Fruit fly (Drosophila melanogaster) whole organism, embryonic: ENCODE measurements around the gene tst.

Experiments used
- Abd-B ChIP-seq: fragments of 200-800 bp; sonication (Bioruptor generic); optimal IDR thresholded peaks from 2 replicates; lab custom pipeline; 2018; ENCODE audit warnings: missing biosample characterization, mild to moderate bottlenecking, missing genetic modification characterization, moderate library complexity
- Atf3 ChIP-seq: fragments of 200-800 bp; sonication (Bioruptor generic); optimal IDR thresholded peaks from 3 replicates; lab custom pipeline; 2016; ENCODE audit warnings: missing biosample characterization, missing genetic modification characterization
- C15 ChIP-seq: fragments of 200-800 bp; sonication (Bioruptor generic); IDR thresholded peaks from 3 replicates; pipeline ENCODE4 v1.3.6; 2022; ENCODE audit warnings: missing biosample characterization, missing genetic modification characterization
- CG10431 ChIP-seq: fragments of 200-800 bp; sonication (Bioruptor generic); optimal IDR thresholded peaks from 3 replicates; lab custom pipeline; 2018; ENCODE audit warnings: missing biosample characterization, mild to moderate bottlenecking, missing genetic modification characterization
- CG10462 ChIP-seq: fragments of 200-800 bp; sonication (Bioruptor generic); optimal IDR thresholded peaks from 2 replicates; lab custom pipeline; 2016; ENCODE audit warnings: missing biosample characterization, missing genetic modification characterization
- CG11398 ChIP-seq: fragments of 200-800 bp; sonication (Bioruptor generic); optimal IDR thresholded peaks from 2 replicates; lab custom pipeline; 2016; ENCODE audit warnings: missing biosample characterization, missing genetic modification characterization
- CG12104 ChIP-seq: fragments of 200-800 bp; sonication (Bioruptor generic); optimal IDR thresholded peaks from 3 replicates; lab custom pipeline; 2016; ENCODE audit warnings: missing biosample characterization, missing genetic modification characterization
- CG12155 ChIP-seq: fragments of 200-800 bp; sonication (Bioruptor generic); optimal IDR thresholded peaks from 3 replicates; lab custom pipeline; 2016; ENCODE audit warnings: missing biosample characterization, missing genetic modification characterization
- CG15479 ChIP-seq: fragments of 200-800 bp; sonication (Bioruptor generic); optimal IDR thresholded peaks from 3 replicates; lab custom pipeline; 2019; ENCODE audit warnings: missing biosample characterization, mild to moderate bottlenecking, missing genetic modification characterization, moderate library complexity
- CG15514 ChIP-seq: fragments of 200-800 bp; sonication (Bioruptor generic); optimal IDR thresholded peaks from 3 replicates; lab custom pipeline; 2017; ENCODE audit warnings: missing biosample characterization, missing genetic modification characterization, mild to moderate bottlenecking, moderate library complexity, missing genetic modification reagents
- CG16815 ChIP-seq: fragments of 200-800 bp; sonication (Bioruptor generic); optimal IDR thresholded peaks from 3 replicates; lab custom pipeline; 2017; ENCODE audit warnings: missing biosample characterization, mild to moderate bottlenecking, missing genetic modification characterization
- CG17361 ChIP-seq: fragments of 200-800 bp; sonication (Bioruptor generic); IDR thresholded peaks from 3 replicates; pipeline ENCODE4 v1.3.6; 2022; ENCODE audit warnings: missing biosample characterization, missing genetic modification characterization
- CG17385 ChIP-seq: fragments of 200-800 bp; sonication (Bioruptor generic); optimal IDR thresholded peaks from 3 replicates; lab custom pipeline; 2018; ENCODE audit warnings: missing biosample characterization, mild to moderate bottlenecking, missing genetic modification characterization
- CG2116 ChIP-seq: fragments of 200-800 bp; sonication (Bioruptor generic); optimal IDR thresholded peaks from 3 replicates; lab custom pipeline; 2018; ENCODE audit warnings: missing biosample characterization, mild to moderate bottlenecking, missing genetic modification characterization
- CG2202 ChIP-seq: fragments of 200-800 bp; sonication (Bioruptor generic); optimal IDR thresholded peaks from 2 replicates; lab custom pipeline; 2018; ENCODE audit warnings: missing biosample characterization, mild to moderate bottlenecking, missing genetic modification characterization
- CG2889 ChIP-seq: fragments of 200-800 bp; sonication (Bioruptor generic); IDR thresholded peaks from 3 replicates; pipeline ENCODE4 v1.3.6; 2022; ENCODE audit warnings: missing biosample characterization, missing genetic modification characterization
- CG4854 ChIP-seq: fragments of 200-800 bp; sonication (Bioruptor generic); optimal IDR thresholded peaks from 2 replicates; lab custom pipeline; 2016; ENCODE audit warnings: missing biosample characterization, missing genetic modification characterization, inconsistent platforms
- CG5953 ChIP-seq: fragments of 200-800 bp; sonication (Bioruptor generic); IDR thresholded peaks from 2 replicates; pipeline ENCODE4 v1.3.6; 2022; ENCODE audit warnings: missing biosample characterization, missing genetic modification characterization
- CG8089 ChIP-seq: fragments of 200-800 bp; sonication (Bioruptor generic); optimal IDR thresholded peaks from 3 replicates; lab custom pipeline; 2016; ENCODE audit warnings: missing biosample characterization, missing genetic modification characterization
- CTCF ChIP-seq: fragments of 200-800 bp; sonication (Bioruptor generic); optimal IDR thresholded peaks from 2 replicates; lab custom pipeline; 2017; ENCODE audit warnings: missing biosample characterization, mild to moderate bottlenecking, missing genetic modification characterization, moderate library complexity
- Dad ChIP-seq: fragments of 200-800 bp; sonication (Bioruptor generic); optimal IDR thresholded peaks from 3 replicates; lab custom pipeline; 2016; ENCODE audit warnings: missing biosample characterization, missing genetic modification characterization
- Dref ChIP-seq: fragments of 200-800 bp; sonication (Bioruptor generic); IDR thresholded peaks from 2 replicates; pipeline ENCODE4 v1.3.6; 2022; ENCODE audit warnings: missing biosample characterization, missing genetic modification characterization
- Ets65A ChIP-seq: fragments of 200-800 bp; sonication (Bioruptor generic); peaks from one replicate; lab custom pipeline; 2016; ENCODE audit warnings: missing biosample characterization, missing genetic modification characterization
- Gug ChIP-seq: fragments of 200-800 bp; sonication (Bioruptor generic); IDR thresholded peaks from 4 replicates; pipeline ENCODE4 v1.3.6; 2022; ENCODE audit warnings: missing biosample characterization, missing genetic modification characterization
- MTF-1 ChIP-seq: fragments of 200-800 bp; sonication (Bioruptor generic); optimal IDR thresholded peaks from 2 replicates; lab custom pipeline; 2018; ENCODE audit warnings: missing biosample characterization, mild to moderate bottlenecking, missing genetic modification characterization, borderline replicate concordance
- NfI ChIP-seq: fragments of 200-800 bp; sonication (Bioruptor generic); optimal IDR thresholded peaks from 3 replicates; lab custom pipeline; 2018; ENCODE audit warnings: missing biosample characterization, mild to moderate bottlenecking, missing genetic modification characterization, moderate library complexity
- Rx ChIP-seq: fragments of 200-800 bp; sonication (Bioruptor generic); IDR thresholded peaks from 2 replicates; pipeline ENCODE4 v1.3.6; 2022; ENCODE audit warnings: missing biosample characterization, missing genetic modification characterization
- al ChIP-seq: fragments of 200-800 bp; sonication (Bioruptor generic); IDR thresholded peaks from 2 replicates; pipeline ENCODE4 v1.3.6; 2022; ENCODE audit warnings: missing biosample characterization, missing genetic modification characterization
- az2 ChIP-seq: fragments of 200-800 bp; sonication (Bioruptor generic); optimal IDR thresholded peaks from 3 replicates; lab custom pipeline; 2016; ENCODE audit warnings: missing biosample characterization, missing genetic modification characterization
- bcd ChIP-seq: fragments of 200-800 bp; sonication (Bioruptor generic); optimal IDR thresholded peaks from 2 replicates; lab custom pipeline; 2017; ENCODE audit warnings: missing biosample characterization, mild to moderate bottlenecking, missing genetic modification characterization
- bigmax ChIP-seq: fragments of 200-800 bp; sonication (Bioruptor generic); optimal IDR thresholded peaks from 2 replicates; lab custom pipeline; 2018; ENCODE audit warnings: missing biosample characterization, mild to moderate bottlenecking, missing genetic modification characterization
- crc ChIP-seq: fragments of 200-800 bp; sonication (Bioruptor generic); optimal IDR thresholded peaks from 2 replicates; lab custom pipeline; 2016; ENCODE audit warnings: missing biosample characterization, missing genetic modification characterization
- emc ChIP-seq: fragments of 200-800 bp; sonication (Bioruptor generic); optimal IDR thresholded peaks from 2 replicates; lab custom pipeline; 2016; ENCODE audit warnings: missing biosample characterization, missing genetic modification characterization
- esg ChIP-seq: fragments of 200-800 bp; sonication (Bioruptor generic); conservative IDR thresholded peaks from 2 replicates; pipeline ENCODE4 v1.3.6; 2022; ENCODE audit warnings: missing biosample characterization, missing genetic modification characterization
- fd64A ChIP-seq: fragments of 200-800 bp; sonication (Bioruptor generic); optimal IDR thresholded peaks from 3 replicates; lab custom pipeline; 2018; ENCODE audit warnings: missing biosample characterization, mild to moderate bottlenecking, missing genetic modification characterization
- insv ChIP-seq, 2 experiments: fragments of 200-800 bp; sonication (Bioruptor generic); optimal IDR thresholded peaks; 3 replicates each; lab custom pipeline; 2016 to 2018; ENCODE audit warnings: missing biosample characterization in 2 of 2, missing genetic modification characterization in 2 of 2
- inv ChIP-seq: fragments of 200-800 bp; sonication (Bioruptor generic); IDR thresholded peaks from 2 replicates; pipeline ENCODE4 v1.3.6; 2022; ENCODE audit warnings: missing biosample characterization, missing genetic modification characterization; ENCODE audit not compliant: partially characterized antibody
- jigr1 ChIP-seq: fragments of 200-800 bp; sonication (Bioruptor generic); IDR thresholded peaks from 3 replicates; pipeline ENCODE4 v1.3.6; 2022; ENCODE audit warnings: missing biosample characterization, missing genetic modification characterization
- ranshi ChIP-seq: fragments of 200-800 bp; sonication (Bioruptor generic); IDR thresholded peaks from 2 replicates; pipeline ENCODE4 v1.3.6; 2022; ENCODE audit warnings: missing biosample characterization, missing genetic modification characterization
- repo ChIP-seq: fragments of 200-800 bp; sonication (Bioruptor generic); optimal IDR thresholded peaks from 2 replicates; lab custom pipeline; 2016; ENCODE audit warnings: missing biosample characterization, missing genetic modification characterization
- sens-2 ChIP-seq: fragments of 200-800 bp; sonication (Bioruptor generic); IDR thresholded peaks from 2 replicates; pipeline ENCODE4 v1.3.6; 2022; ENCODE audit warnings: missing biosample characterization, missing genetic modification characterization
- so ChIP-seq: fragments of 200-800 bp; sonication (Bioruptor generic); IDR thresholded peaks from 3 replicates; pipeline ENCODE4 v1.3.6; 2022; ENCODE audit warnings: missing biosample characterization, missing genetic modification characterization
- stwl ChIP-seq: fragments of 200-800 bp; sonication (Bioruptor generic); optimal IDR thresholded peaks from 3 replicates; lab custom pipeline; 2018; ENCODE audit warnings: missing biosample characterization, mild to moderate bottlenecking, missing genetic modification characterization, moderate library complexity
- tna ChIP-seq: fragments of 200-800 bp; sonication (Bioruptor generic); IDR thresholded peaks from 2 replicates; pipeline ENCODE4 v1.3.6; 2022; ENCODE audit warnings: missing biosample characterization, missing genetic modification characterization; ENCODE audit not compliant: partially characterized antibody
- unc-4 ChIP-seq: fragments of 200-800 bp; sonication (Bioruptor generic); IDR thresholded peaks from 2 replicates; pipeline ENCODE4 v1.3.6; 2022; ENCODE audit warnings: missing biosample characterization, missing genetic modification characterization; ENCODE audit not compliant: partially characterized antibody
- unpg ChIP-seq: fragments of 200-800 bp; sonication (Bioruptor generic); optimal IDR thresholded peaks from 3 replicates; lab custom pipeline; 2018; ENCODE audit warnings: missing biosample characterization, mild to moderate bottlenecking, missing genetic modification characterization, moderate library complexity
- z ChIP-seq: fragments of 200-800 bp; sonication (Bioruptor generic); IDR thresholded peaks from 3 replicates; pipeline ENCODE4 v1.3.6; 2022; ENCODE audit warnings: missing biosample characterization, missing genetic modification characterization

tst gene

dm6 chr3R:23817566-23818202 lies 45.0 kb upstream of the tst start (continued):
- TF ChIP-seq CG8089 (GFP tag; lab: Kevin White, UChicago) (no peak), CG11398 (GFP tag; lab: Kevin White, UChicago) (no peak), Dad (GFP tag; lab: Kevin White, UChicago) (peak; percentile 10), MTF-1 (GFP tag; lab: Kevin White, UChicago) (no peak), CG2202 (no peak), CG15479 (GFP tag; lab: Kevin White, UChicago) (no peak), CG2116 (no peak), CG10431 (GFP tag; lab: Kevin White, UChicago) (no peak), Rx (GFP tag; lab: Robert Waterston, UW) (0 out of 2 replicates have a peak, but pooled peaks have one; percentile 28), CG10462 (no peak), so (no peak), CG2889 (GFP tag; lab: Robert Waterston, UW) (no peak), crc (GFP tag; lab: Kevin White, UChicago) (no peak), fd64A (GFP tag; lab: Kevin White, UChicago) (peak; percentile 27), z (GFP tag; lab: Robert Waterston, UW) (no peak), bcd (GFP tag; lab: Kevin White, UChicago) (no peak), emc (no peak), Gug (GFP tag; lab: Robert Waterston, UW) (no peak), CG17385 (no peak), unpg (GFP tag; lab: Kevin White, UChicago) (no peak), C15 (GFP tag; lab: Robert Waterston, UW) (no peak), CTCF (no peak), tna (GFP tag; lab: Robert Waterston, UW) (no peak), jigr1 (GFP tag; lab: Robert Waterston, UW) (no peak), CG15514 (GFP tag; lab: Kevin White, UChicago) (no peak), sens-2 (GFP tag; lab: Robert Waterston, UW) (no peak), az2 (GFP tag; lab: Kevin White, UChicago) (peak; percentile 25), esg (GFP tag; lab: Robert Waterston, UW) (no peak), CG5953 (GFP tag; lab: Robert Waterston, UW) (0 out of 2 replicates have a peak, but pooled peaks have one; percentile 6), stwl (tag; lab: Kevin White, UChicago) (no peak), CG17361 (no peak), bigmax (GFP tag; lab: Kevin White, UChicago) (no peak), Atf3 (GFP tag; lab: Kevin White, UChicago) (no peak), unc-4 (GFP tag; lab: Robert Waterston, UW) (no peak), Dref (GFP tag; lab: Robert Waterston, UW) (no peak), insv (GFP tag; optimal IDR thresholded peaks at IDR 0.05; lab: Kevin White, UChicago) (peak in 1 of 2 experiments; percentile 66), CG12104 (GFP tag; lab: Kevin White, UChicago) (no peak), al (GFP tag; lab: Robert Waterston, UW) (no peak), Ets65A (no peak), ranshi (no peak; the same call in 1 of the 2 replicates), Abd-B (GFP tag; lab: Kevin White, UChicago) (no peak), CG12155 (GFP tag; lab: Kevin White, UChicago) (no peak), CG16815 (no peak), inv (GFP tag; lab: Robert Waterston, UW) (no peak), repo (GFP tag; lab: Kevin White, UChicago) (no peak), CG4854 (GFP tag; lab: Kevin White, UChicago) (no peak), NfI (GFP tag; lab: Kevin White, UChicago) (no peak)
